Fruit fly (Drosophila melanogaster): ENCODE measurements around the gene Mst57Db.

Mst57Db gene

dm6 chr3R:25791807-25792206 lies 38.9 kb downstream of the Mst57Db start:
- no peak for TF ChIP-seq CG17801 (GFP tag; optimal IDR thresholded peaks at IDR 0.05; ENCODE audit: partially characterized antibody)

dm6 chr3R:25790371-25790770 lies 40.3 kb downstream of the Mst57Db start, which contains the start of gene CG31093:
CG31093 (minus strand) TSS chr3R:25790471.
- no peak for TF ChIP-seq CG17801 (GFP tag; optimal IDR thresholded peaks at IDR 0.05; ENCODE audit: partially characterized antibody)

- no peak for TF ChIP-seq CG17801 (GFP tag; optimal IDR thresholded peaks at IDR 0.05; ENCODE audit: partially characterized antibody)
These were observed 41.4 kb downstream of the Mst57Db start, which contains the start of gene CG31380 for dm6 chr3R:25789355-25789754. CG31380 (minus strand) TSS chr3R:25789455.

- no peak for TF ChIP-seq CG17801 (GFP tag; optimal IDR thresholded peaks at IDR 0.05; ENCODE audit: partially characterized antibody)
These were observed 43.5 kb downstream of the Mst57Db start, which contains the start of gene CG4960 for dm6 chr3R:25787198-25787597. CG4960 (minus strand) TSS chr3R:25787298.

- no peak for TF ChIP-seq CG17801 (GFP tag; optimal IDR thresholded peaks at IDR 0.05; ENCODE audit: partially characterized antibody)
These were observed 47.8 kb downstream of the Mst57Db start for dm6 chr3R:25782855-25783424.
